Worm (Caenorhabditis elegans) whole organism, L4/young adult: ENCODE results near the gene clhm-1.

ENCODE experiments used
- W03F9.2 ChIP-seq: fragments of 150-350 bp; optimal IDR thresholded peaks from 2 replicates; lab custom pipeline; 2014; ENCODE audit warnings: missing biosample characterization, missing genetic modification characterization
- dao-5 ChIP-seq: sonication (generic microtip); optimal IDR thresholded peaks from 2 replicates; lab custom pipeline; 2016; ENCODE audit warnings: missing genotype, missing genetic modification characterization, moderate library complexity, missing compliant biosample characterization
- him-1 ChIP-seq: sonication (generic microtip); optimal IDR thresholded peaks from 2 replicates; lab custom pipeline; 2016; ENCODE audit warnings: missing genotype, missing genetic modification reagents, missing genetic modification characterization, missing compliant biosample characterization

DNA sequence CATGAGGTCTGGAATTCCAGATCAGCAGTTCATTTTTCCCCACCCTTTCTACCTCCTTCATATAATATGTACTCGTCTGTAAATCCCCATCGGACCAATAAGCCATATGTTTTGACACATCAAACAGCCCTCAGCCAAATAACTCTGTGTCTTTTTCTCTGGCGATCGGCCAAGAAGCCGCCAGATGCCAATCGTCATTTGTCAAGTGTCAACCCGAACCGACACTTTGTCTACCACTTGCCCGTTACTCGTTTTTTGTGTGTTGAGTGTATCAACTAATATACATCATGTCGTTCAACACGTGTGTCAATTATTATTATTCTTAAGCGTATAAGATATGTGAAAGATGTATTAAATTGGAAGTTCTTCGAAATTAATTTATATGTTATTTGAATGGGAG, 47.6 kb downstream of the clhm-1 start:
- no peak for TF ChIP-seq him-1
- TF ChIP-seq dao-5 (tag; lab: Kevin White, UChicago) = no peak
- no peak for TF ChIP-seq W03F9.2 (tag; lab: Kevin White, UChicago)
